Worm (Caenorhabditis elegans) whole organism, young adult: ENCODE results near the gene T26H5.11.

Source experiments
- B0035.1 ChIP-seq: sonication (generic microtip); optimal IDR thresholded peaks from 2 replicates; lab custom pipeline; 2016; ENCODE audit warnings: missing genetic modification characterization, mild to moderate bottlenecking, missing compliant biosample characterization, missing genotype, missing genetic modification reagents
- C17E4.6 ChIP-seq: fragments of 200-800 bp; sonication (Bioruptor generic); IDR thresholded peaks from 2 replicates; pipeline ENCODE4 v1.3.6; 2022; ENCODE audit warnings: missing genetic modification reagents, missing genetic modification characterization, missing compliant biosample characterization
- D2030.7 ChIP-seq: fragments of 200-800 bp; sonication (Bioruptor generic); IDR thresholded peaks from 2 replicates; pipeline ENCODE4 v1.3.6; 2022; ENCODE audit warnings: missing genetic modification reagents, missing genetic modification characterization, missing compliant biosample characterization
- F10E7.11 ChIP-seq: sonication (generic microtip); optimal IDR thresholded peaks from 2 replicates; lab custom pipeline; 2017; ENCODE audit warnings: mild to moderate bottlenecking, missing genetic modification characterization, moderate library complexity, missing compliant biosample characterization
- K11D2.4 ChIP-seq: fragments of 200-800 bp; sonication (Bioruptor generic); IDR thresholded peaks from 2 replicates; pipeline ENCODE4 v1.3.6; 2022; ENCODE audit warnings: missing genetic modification reagents, missing genetic modification characterization, missing compliant biosample characterization
- T07F8.4 ChIP-seq: sonication (generic microtip); optimal IDR thresholded peaks from 2 replicates; lab custom pipeline; 2016; ENCODE audit warnings: mild to moderate bottlenecking, missing genetic modification characterization, moderate library complexity, missing compliant biosample characterization
- T26A5.8 ChIP-seq: sonication (generic microtip); optimal IDR thresholded peaks from 2 replicates; lab custom pipeline; 2016; ENCODE audit warnings: missing genetic modification characterization, missing compliant biosample characterization
- Y67H2A.10 ChIP-seq: fragments of 200-800 bp; sonication (Bioruptor generic); conservative IDR thresholded peaks from 2 replicates; pipeline ENCODE4 v1.3.6; 2022; ENCODE audit warnings: missing genetic modification reagents, missing genetic modification characterization, missing compliant biosample characterization
- akir-1 ChIP-seq: fragments of 200-800 bp; sonication (Bioruptor generic); optimal IDR thresholded peaks from 2 replicates; lab custom pipeline; 2018; ENCODE audit warnings: mild to moderate bottlenecking, missing genetic modification characterization, moderate library complexity, missing compliant biosample characterization
- aptf-2 ChIP-seq: fragments of 200-800 bp; sonication (Bioruptor generic); conservative IDR thresholded peaks from 2 replicates; pipeline ENCODE4 v1.3.6; 2022; ENCODE audit warnings: missing genetic modification reagents, missing genetic modification characterization, missing compliant biosample characterization
- aptf-3 ChIP-seq: fragments of 200-800 bp; sonication (Bioruptor generic); IDR thresholded peaks from 2 replicates; pipeline ENCODE4 v1.3.6; 2022; ENCODE audit warnings: missing genetic modification characterization, missing compliant biosample characterization
- attf-6 ChIP-seq: fragments of 200-800 bp; sonication (Bioruptor generic); IDR thresholded peaks from 2 replicates; pipeline ENCODE4 v1.3.6; 2022; ENCODE audit warnings: missing genetic modification reagents, missing genetic modification characterization, missing compliant biosample characterization
- ccch-3 ChIP-seq: fragments of 200-800 bp; sonication (Bioruptor generic); optimal IDR thresholded peaks from 2 replicates; lab custom pipeline; 2018; ENCODE audit warnings: mild to moderate bottlenecking, missing genetic modification characterization, missing compliant biosample characterization
- cebp-1 ChIP-seq, 2 experiments: fragments of 200-800 bp in 1 of 2; sonication (Bioruptor generic) in 1 of 2; sonication (generic microtip) in 1 of 2; IDR thresholded peaks in 1 of 2; optimal IDR thresholded peaks in 1 of 2; 2 replicates each; pipeline versions ENCODE4 v1.3.6 to Lab custom; 2017 to 2022; ENCODE audit warnings: missing compliant biosample characterization in 2 of 2, missing genetic modification characterization in 2 of 2, mild to moderate bottlenecking in 1 of 2, missing genetic modification reagents in 1 of 2, moderate library complexity in 1 of 2
- ceh-79 ChIP-seq: sonication (generic microtip); optimal IDR thresholded peaks from 2 replicates; lab custom pipeline; 2017; ENCODE audit warnings: mild to moderate bottlenecking, missing genetic modification characterization, missing compliant biosample characterization
- die-1 ChIP-seq: sonication (generic microtip); optimal IDR thresholded peaks from 2 replicates; lab custom pipeline; 2016; ENCODE audit warnings: missing genotype, mild to moderate bottlenecking, missing genetic modification characterization, missing compliant biosample characterization
- egrh-3 ChIP-seq: fragments of 200-800 bp; sonication (Bioruptor generic); IDR thresholded peaks from 2 replicates; pipeline ENCODE4 v1.3.6; 2022; ENCODE audit warnings: missing genetic modification reagents, missing genetic modification characterization, missing compliant biosample characterization
- gei-17 ChIP-seq: fragments of 200-800 bp; sonication (Bioruptor generic); optimal IDR thresholded peaks from 2 replicates; lab custom pipeline; 2018; ENCODE audit warnings: mild to moderate bottlenecking, missing genetic modification characterization, missing compliant biosample characterization
- hsf-1 ChIP-seq: fragments of 200-800 bp; sonication (Bioruptor generic); IDR thresholded peaks from 2 replicates; pipeline ENCODE4 v1.3.6; 2022; ENCODE audit warnings: missing genetic modification reagents, missing genetic modification characterization, missing compliant biosample characterization
- lag-1 ChIP-seq: fragments of 200-800 bp; sonication (Bioruptor generic); IDR thresholded peaks from 2 replicates; pipeline ENCODE4 v1.3.6; 2022; ENCODE audit warnings: missing genetic modification reagents, missing genetic modification characterization, missing compliant biosample characterization
- lin-54 ChIP-seq: fragments of 200-800 bp; sonication (Bioruptor generic); optimal IDR thresholded peaks from 2 replicates; lab custom pipeline; 2018; ENCODE audit warnings: mild to moderate bottlenecking, missing genetic modification characterization, missing compliant biosample characterization
- madf-3 ChIP-seq: fragments of 200-800 bp; sonication (Bioruptor generic); IDR thresholded peaks from 2 replicates; pipeline ENCODE4 v1.3.6; 2022; ENCODE audit warnings: missing genetic modification reagents, missing genetic modification characterization, missing compliant biosample characterization
- mcd-1 ChIP-seq: fragments of 200-800 bp; sonication (Bioruptor generic); IDR thresholded peaks from 2 replicates; pipeline ENCODE4 v1.3.6; 2022; ENCODE audit warnings: missing genetic modification reagents, missing genetic modification characterization, missing compliant biosample characterization
- nfyb-1 ChIP-seq: fragments of 200-800 bp; sonication (Bioruptor generic); IDR thresholded peaks from 2 replicates; pipeline ENCODE4 v1.3.6; 2022; ENCODE audit warnings: missing genetic modification reagents, missing genetic modification characterization, missing compliant biosample characterization
- pha-4 ChIP-seq: fragments of 150-350 bp; sonication (generic microtip); optimal IDR thresholded peaks from 2 replicates; lab custom pipeline; 2014; ENCODE audit warnings: missing biosample characterization, missing genetic modification reagents, missing genetic modification characterization
- sdz-38 ChIP-seq: sonication (generic microtip); optimal IDR thresholded peaks from 2 replicates; lab custom pipeline; 2016; ENCODE audit warnings: missing genotype, missing genetic modification characterization, missing compliant biosample characterization
- snpc-1.1 ChIP-seq: sonication (generic microtip); optimal IDR thresholded peaks from 2 replicates; lab custom pipeline; 2017; ENCODE audit warnings: missing genetic modification characterization, mild to moderate bottlenecking, missing compliant biosample characterization, antibody characterized with exemption, moderate library complexity, missing genotype, missing genetic modification reagents; ENCODE audit not compliant: insufficient read depth
- snpc-4 ChIP-seq, 5 experiments: fragments of 150-350 bp in 1 of 5; sonication (generic microtip) in 4 of 5; optimal IDR thresholded peaks; 2 replicates each; lab custom pipeline; 2014 to 2018; ENCODE audit warnings: missing genetic modification characterization in 5 of 5, missing biosample characterization in 3 of 5, antibody characterized with exemption in 2 of 5, mild to moderate bottlenecking in 2 of 5, missing compliant biosample characterization in 2 of 5, missing genotype in 2 of 5, moderate library complexity in 2 of 5, missing genetic modification reagents in 1 of 5
- unc-130 ChIP-seq: sonication (generic microtip); optimal IDR thresholded peaks from 2 replicates; lab custom pipeline; 2016; ENCODE audit warnings: missing genetic modification reagents, missing genetic modification characterization, missing compliant biosample characterization
- zfh-2 ChIP-seq: fragments of 200-800 bp; sonication (Bioruptor generic); conservative IDR thresholded peaks from 2 replicates; pipeline ENCODE4 v1.3.6; 2022; ENCODE audit warnings: missing genetic modification reagents, missing genetic modification characterization, missing compliant biosample characterization
- ztf-26 ChIP-seq: sonication (generic microtip); optimal IDR thresholded peaks from 2 replicates; lab custom pipeline; 2017; ENCODE audit warnings: missing genetic modification characterization, missing compliant biosample characterization
- ztf-3 ChIP-seq: fragments of 200-800 bp; sonication (Bioruptor generic); optimal IDR thresholded peaks from 2 replicates; lab custom pipeline; 2018; ENCODE audit warnings: mild to moderate bottlenecking, missing genetic modification characterization, missing compliant biosample characterization

Gene T26H5.11

ce11 chrV:15478597-15478996 lies 34.5 kb upstream of the T26H5.11 start, which contains the start of gene C06B8.2:
Gene C06B8.2, minus strand, starts transcription at chrV:15478749.
- TF ChIP-seq ztf-3 (GFP tag; lab: Kevin White, UChicago) (no peak), D2030.7 (no peak), C17E4.6 (GFP tag; lab: Robert Waterston, UW) (no peak), cebp-1 (GFP tag; IDR thresholded peaks at IDR 0.05; lab: Robert Waterston, UW) (peak; percentile 54; the same call in 1 of the 2 replicates), cebp-1 (tag; optimal IDR thresholded peaks at IDR 0.05; lab: Kevin White, UChicago) (no peak), madf-3 (GFP tag; lab: Robert Waterston, UW) (no peak), snpc-1.1 (no peak)

- TF ChIP-seq K11D2.4 (GFP tag; lab: Robert Waterston, UW) (no peak), snpc-1.1 (no peak), T07F8.4 (tag; lab: Kevin White, UChicago) (no peak), gei-17 (GFP tag; lab: Kevin White, UChicago) (no peak), aptf-2 (GFP tag; lab: Robert Waterston, UW) (no peak)
- TF ChIP-seq, all 124 proteins: peak for 0
Observed at ce11 chrV:15471029-15471428, 26.9 kb upstream of the T26H5.11 start, which contains the start of gene dpf-1. Gene dpf-1, plus strand, starts transcription at chrV:15471329.

ce11 chrV:15466719-15467118 lies 22.6 kb upstream of the T26H5.11 start:
- no peak for TF ChIP-seq B0035.1 (tag; lab: Kevin White, UChicago)
- TF ChIP-seq Y67H2A.10: no peak
- no peak for TF ChIP-seq egrh-3 (GFP tag; lab: Robert Waterston, UW)
- TF ChIP-seq F10E7.11: no peak
- no peak for TF ChIP-seq T26A5.8 (tag; lab: Kevin White, UChicago)
- TF ChIP-seq lin-54 (GFP tag; lab: Kevin White, UChicago): no peak
- TF ChIP-seq snpc-4 (GFP tag; optimal IDR thresholded peaks at IDR 0.05; lab: Kevin White, UChicago): no peak
- no peak for TF ChIP-seq snpc-4 (tag; optimal IDR thresholded peaks at IDR 0.05; lab: Kevin White, UChicago)
- TF ChIP-seq ccch-3 (GFP tag; lab: Kevin White, UChicago): no peak
- TF ChIP-seq aptf-3 (GFP tag; lab: Robert Waterston, UW): no peak
- no peak for TF ChIP-seq mcd-1
- no peak for TF ChIP-seq akir-1 (GFP tag; lab: Kevin White, UChicago)
- no peak for TF ChIP-seq sdz-38
- TF ChIP-seq nfyb-1: no peak
- no peak for TF ChIP-seq die-1 (tag; lab: Kevin White, UChicago)
- no peak for TF ChIP-seq hsf-1 (GFP tag; lab: Robert Waterston, UW)
- no peak for TF ChIP-seq ceh-79 (tag; lab: Kevin White, UChicago)
- no peak for TF ChIP-seq ztf-26
- TF ChIP-seq lag-1 (GFP tag; lab: Robert Waterston, UW): no peak
- no peak for TF ChIP-seq attf-6 (GFP tag; lab: Robert Waterston, UW)
- no peak for TF ChIP-seq unc-130 (GFP tag; lab: Kevin White, UChicago)

ce11 chrV:15466017-15466416 lies 21.9 kb upstream of the T26H5.11 start:
- TF ChIP-seq zfh-2 (GFP tag; lab: Robert Waterston, UW): peak; percentile 62
- no peak for TF ChIP-seq pha-4 (tag; lab: Kevin White, UChicago)
